Worm (Caenorhabditis elegans): ENCODE measurements around the gene srx-32.
A peak's percentile ranks its signal among the peaks of the same experiment; 100 is the strongest.

The srx-32 gene

DNA sequence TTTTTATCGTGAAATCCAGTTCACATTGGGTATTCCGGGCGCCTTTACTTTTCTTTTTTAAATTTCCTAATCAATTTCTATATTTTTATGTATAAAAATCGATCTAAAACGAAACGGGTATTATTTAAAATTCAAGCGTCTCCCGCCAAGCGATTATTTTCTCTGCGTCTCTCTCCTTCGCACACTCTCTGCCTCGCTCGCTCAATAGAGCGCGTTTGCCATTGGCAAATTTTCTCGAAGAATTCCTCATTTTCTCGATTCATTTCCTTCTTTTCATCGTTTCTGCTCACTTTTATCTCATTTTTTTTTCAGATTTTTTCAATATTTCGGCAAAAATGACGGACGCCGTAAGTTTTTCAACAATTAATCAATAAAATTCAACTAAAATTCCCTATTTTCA is 47.3 kb downstream of the srx-32 start, which contains the start of gene sti-1 (continued):
- TF ChIP-seq hmg-1.1 (GFP tag; IDR thresholded peaks at IDR 0.05) (peak; percentile 72), ctbp-1 (GFP tag; IDR thresholded peaks at IDR 0.05) (no peak), rbr-2 (tag; optimal IDR thresholded peaks at IDR 0.05) (peak; percentile 68), aly-2 (tag; optimal IDR thresholded peaks at IDR 0.05) (no peak), snpc-4 (tag; optimal IDR thresholded peaks at IDR 0.05) (no peak), hlh-11 (tag; optimal IDR thresholded peaks at IDR 0.05) (peak; percentile 60), daf-8 (GFP tag; IDR thresholded peaks at IDR 0.05) (no peak), lir-3 (tag; optimal IDR thresholded peaks at IDR 0.05) (no peak), ceh-20 (GFP tag; IDR thresholded peaks at IDR 0.05) (peak; percentile 55; the same call in 1 of the 2 replicates), tra-1 (GFP tag; IDR thresholded peaks at IDR 0.05) (0 out of 2 replicates have a peak, but pooled peaks have one; percentile 40)

DNA sequence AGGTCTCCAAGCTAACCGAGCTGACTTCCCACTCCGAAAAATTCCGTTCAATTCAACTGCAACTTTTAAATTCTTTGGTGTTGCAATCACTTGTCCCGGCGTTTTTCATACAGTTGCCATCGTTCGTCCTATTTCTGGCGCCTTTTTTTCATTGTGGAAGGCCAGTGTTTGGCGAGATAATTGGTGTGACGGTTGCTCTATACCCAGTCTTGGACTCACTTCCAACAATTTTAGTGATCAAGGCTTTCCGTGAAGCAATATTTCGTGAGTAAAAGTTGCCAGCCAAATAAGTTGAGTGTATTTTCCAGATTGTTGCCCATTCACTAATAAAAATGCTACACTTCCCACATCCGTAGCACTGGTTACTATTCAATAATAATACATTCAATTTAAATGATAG is 48.3 kb downstream of the srx-32 start:
- TF ChIP-seq unc-62 (GFP tag; optimal IDR thresholded peaks at IDR 0.05 in 1 of 2): peak in 1 of 2 experiments; percentile 91
- TF ChIP-seq unc-62 (tag; optimal IDR thresholded peaks at IDR 0.05): no peak
- no peak for TF ChIP-seq mxl-3 (GFP tag; optimal IDR thresholded peaks at IDR 0.05)
